Worm (Caenorhabditis elegans) whole organism, L1 larva: ENCODE results near the gene T19D12.4.

Experiments used
- ces-1 ChIP-seq: fragments of 150-350 bp; optimal IDR thresholded peaks from 2 replicates; lab custom pipeline; 2014; ENCODE audit warnings: missing biosample characterization, missing genetic modification reagents, missing genetic modification characterization
- pqm-1 ChIP-seq: sonication (generic microtip); optimal IDR thresholded peaks from 3 replicates; lab custom pipeline; 2017; ENCODE audit warnings: missing biosample characterization, missing genetic modification characterization

- TF ChIP-seq ces-1 (GFP tag; lab: Kevin White, UChicago): no peak
- no peak for TF ChIP-seq pqm-1
Measured at ce11 chrII:6658766-6659165, 27.9 kb downstream of the T19D12.4 start, which contains the start of gene T19D12.10.
